Fruit fly (Drosophila melanogaster): ENCODE data around the gene sbm.

sbm gene

dm6 chrX:14633168-14633567 lies 30.8 kb upstream of the sbm start (continued):
- TF ChIP-seq tin (GFP tag; optimal IDR thresholded peaks at IDR 0.05) (peak; percentile 35), CG12236 (GFP tag; optimal IDR thresholded peaks at IDR 0.05) (peak; percentile 68), otp (GFP tag; IDR thresholded peaks at IDR 0.05) (peak; percentile 53; the same call in 2 of the 3 replicates), wor (GFP tag; IDR thresholded peaks at IDR 0.05) (peak; percentile 32; the same call in 1 of the 2 replicates), lilli (GFP tag; optimal IDR thresholded peaks at IDR 0.05) (peak; percentile 10), CG11398 (GFP tag; optimal IDR thresholded peaks at IDR 0.05) (peak; percentile 47), eyg (GFP tag; optimal IDR thresholded peaks at IDR 0.05) (no peak), CG16863 (GFP tag; optimal IDR thresholded peaks at IDR 0.05) (peak; percentile 64), Ssrp (tag; optimal IDR thresholded peaks at IDR 0.05) (peak; percentile 49), usp (GFP tag; optimal IDR thresholded peaks at IDR 0.05) (no peak), CG18476 (GFP tag; optimal IDR thresholded peaks at IDR 0.05) (peak; percentile 17), CG10267 (tag; optimal IDR thresholded peaks at IDR 0.05) (peak; percentile 54), CG9797 (GFP tag; optimal IDR thresholded peaks at IDR 0.05) (no peak), sens (GFP tag) (peak; percentile 95), CHES-1-like (GFP tag; optimal IDR thresholded peaks at IDR 0.05) (no peak), CG15514 (GFP tag; optimal IDR thresholded peaks at IDR 0.05) (peak; percentile 44), dimm (GFP tag; IDR thresholded peaks at IDR 0.05) (0 out of 2 replicates have a peak, but pooled peaks have one; percentile 10), H15 (GFP tag; IDR thresholded peaks at IDR 0.05) (no peak), CG15011 (GFP tag; optimal IDR thresholded peaks at IDR 0.05) (peak; percentile 43), NK7.1 (GFP tag; optimal IDR thresholded peaks at IDR 0.05) (no peak), CG30403 (GFP tag; optimal IDR thresholded peaks at IDR 0.05) (peak; percentile 59), unpg (GFP tag; optimal IDR thresholded peaks at IDR 0.05) (peak; percentile 68), seq (GFP tag; IDR thresholded peaks at IDR 0.05) (no peak), mam (GFP tag; optimal IDR thresholded peaks at IDR 0.05) (peak; percentile 9), CG17359 (tag; optimal IDR thresholded peaks at IDR 0.05) (peak; percentile 73), tap (tag; optimal IDR thresholded peaks at IDR 0.05) (no peak), CG1603 (tag; optimal IDR thresholded peaks at IDR 0.05) (peak; percentile 36), ham (GFP tag; IDR thresholded peaks at IDR 0.05) (no peak), CG1529 (GFP tag; optimal IDR thresholded peaks at IDR 0.05) (peak; percentile 45), en (GFP tag; optimal IDR thresholded peaks at IDR 0.05) (peak; percentile 4), CG31365 (tag; optimal IDR thresholded peaks at IDR 0.05) (no peak), CG17612 (GFP tag; IDR thresholded peaks at IDR 0.05) (no peak), CG14860 (GFP tag; IDR thresholded peaks at IDR 0.05; ENCODE audit: partially characterized antibody) (no peak), insv (GFP tag; optimal IDR thresholded peaks at IDR 0.05) (no peak), CG9817 (tag; optimal IDR thresholded peaks at IDR 0.05) (peak; percentile 31), peb (GFP tag; IDR thresholded peaks at IDR 0.05) (no peak), fu2 (GFP tag; optimal IDR thresholded peaks at IDR 0.05) (no peak), kah (GFP tag; optimal IDR thresholded peaks at IDR 0.05) (no peak), tna (GFP tag; IDR thresholded peaks at IDR 0.05; ENCODE audit: partially characterized antibody) (no peak), Adf1 (GFP tag; IDR thresholded peaks at IDR 0.05) (no peak), Hmx (GFP tag; optimal IDR thresholded peaks at IDR 0.05) (no peak), CG10274 (GFP tag; optimal IDR thresholded peaks at IDR 0.05) (no peak), repo (GFP tag; optimal IDR thresholded peaks at IDR 0.05) (peak; percentile 12), rib (GFP tag; IDR thresholded peaks at IDR 0.05) (no peak), hb (GFP tag; IDR thresholded peaks at IDR 0.05; ENCODE audit: partially characterized antibody) (no peak), CG7357 (GFP tag; IDR thresholded peaks at IDR 0.05) (peak; percentile 43; the same call in 1 of the 3 replicates), CG33213 (GFP tag; optimal IDR thresholded peaks at IDR 0.05) (peak; percentile 8), CG34422 (GFP tag; IDR thresholded peaks at IDR 0.05) (0 out of 3 replicates have a peak, but pooled peaks have one; percentile 37), gfzf (GFP tag; optimal IDR thresholded peaks at IDR 0.05) (no peak), toy (GFP tag; IDR thresholded peaks at IDR 0.05) (no peak), oc (tag; optimal IDR thresholded peaks at IDR 0.05) (peak; percentile 56), CG14441 (GFP tag; IDR thresholded peaks at IDR 0.05) (no peak)
